Worm (Caenorhabditis elegans) whole organism, dauer: ENCODE data around the gene osm-7.

Source experiments
- unc-62 ChIP-seq: sonication (generic microtip); optimal IDR thresholded peaks from 2 replicates; lab custom pipeline; 2017; ENCODE audit warnings: missing biosample characterization, missing genetic modification reagents, missing genetic modification characterization

Gene osm-7

DNA sequence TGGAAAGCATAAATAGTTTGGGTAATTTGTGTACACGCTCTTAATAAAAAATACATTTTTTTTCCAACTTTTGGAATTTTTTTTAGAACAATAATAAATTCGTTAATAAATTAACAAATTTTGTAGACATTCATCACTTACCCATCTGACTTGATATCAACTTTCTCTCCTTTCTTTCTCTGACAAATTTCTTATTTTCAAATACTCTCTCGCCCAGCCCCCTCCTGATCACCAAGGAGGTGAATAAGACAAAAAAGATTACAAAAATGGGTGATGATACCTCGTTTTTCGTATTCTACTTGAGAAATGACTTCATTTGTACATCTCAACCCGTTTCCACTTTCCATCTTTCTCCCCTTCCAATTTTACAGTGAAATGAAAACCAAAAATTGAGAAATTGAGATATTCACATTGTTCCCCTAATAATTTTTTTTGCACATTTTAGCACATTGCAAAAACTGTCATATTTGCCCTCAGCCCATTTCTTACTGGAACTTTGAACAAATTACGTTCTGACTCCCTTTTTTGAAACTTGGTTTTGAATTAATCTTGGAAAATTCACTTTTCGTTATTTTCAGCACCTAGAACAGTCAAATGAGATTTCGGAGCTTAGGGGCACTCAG, at the start of gene osm-7:
osm-7 (plus strand) TSS at position 573 of the 623 bp plus-strand sequence.
- no peak for TF ChIP-seq unc-62 (GFP tag; lab: Kevin White, UChicago)

DNA sequence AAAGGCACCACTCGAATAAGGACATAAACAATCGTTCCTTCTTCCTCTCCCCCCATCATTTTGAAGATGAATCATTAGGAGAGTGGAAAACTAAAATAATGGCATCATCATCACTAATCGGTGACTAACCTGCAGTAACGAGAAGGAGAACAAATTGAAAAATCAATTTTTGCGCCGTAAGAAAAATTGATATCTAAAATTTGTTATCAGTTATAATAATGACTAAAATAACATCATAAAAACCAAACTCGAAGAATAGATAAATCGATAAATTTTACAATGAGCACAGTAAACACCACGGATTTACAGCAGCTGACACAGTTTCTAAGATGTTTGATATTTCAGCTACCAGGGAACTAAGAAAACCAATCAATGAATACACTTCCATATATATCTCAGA, 49.8 kb upstream of the osm-7 start:
- no peak for TF ChIP-seq unc-62 (GFP tag; lab: Kevin White, UChicago)

DNA sequence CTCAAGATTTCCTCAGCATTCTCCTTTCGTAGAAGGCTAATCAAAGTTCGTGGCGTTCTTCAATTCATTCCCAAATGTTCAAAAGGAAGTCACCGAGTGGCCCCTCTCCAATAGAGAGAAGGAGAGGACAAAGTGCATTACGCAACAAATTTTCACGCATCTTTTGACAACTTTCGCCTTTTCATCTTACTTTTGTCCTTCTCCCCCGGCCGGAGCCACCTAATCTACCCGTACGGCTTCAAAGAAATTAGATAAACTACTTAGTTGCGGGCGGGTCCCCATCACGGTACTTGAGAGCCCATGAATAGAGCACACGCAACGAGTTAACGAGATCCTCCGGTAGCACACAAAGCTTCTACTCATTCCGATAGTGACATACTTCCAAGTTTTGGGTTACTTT, 49.3 kb upstream of the osm-7 start:
- no peak for TF ChIP-seq unc-62 (GFP tag; lab: Kevin White, UChicago)

DNA sequence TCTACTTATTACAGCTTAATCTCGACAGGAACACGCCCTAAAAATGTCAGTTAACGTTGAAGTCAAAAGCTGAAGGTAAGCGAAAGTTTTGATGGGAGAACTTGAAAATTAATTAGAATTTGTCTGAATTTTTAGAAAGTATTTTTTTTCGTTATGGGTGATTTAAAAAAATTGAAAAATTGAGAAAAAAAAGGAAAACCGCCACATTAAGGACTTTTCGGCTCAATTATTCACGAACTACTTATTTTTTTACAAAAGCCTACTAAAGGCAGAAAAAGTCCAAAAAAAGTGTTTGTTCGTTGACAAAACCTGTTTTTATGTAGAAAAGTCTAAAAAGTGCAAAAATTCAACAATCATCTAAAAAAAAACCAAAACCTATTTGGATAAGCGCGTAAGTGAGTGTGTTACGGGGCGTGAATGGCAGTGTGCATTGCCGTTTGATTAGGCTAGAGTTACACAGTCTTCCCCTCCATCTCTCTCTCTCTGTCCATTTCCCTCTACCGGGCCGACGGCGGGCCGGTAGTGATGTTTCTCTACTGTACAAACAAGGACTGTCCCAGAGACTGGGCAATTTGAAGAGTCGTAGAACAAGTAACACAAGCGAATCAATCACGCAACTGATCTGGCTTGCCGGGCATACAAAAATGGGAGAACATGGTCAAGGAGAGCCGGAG, 48.4 kb upstream of the osm-7 start, which contains the start of gene lron-13:
lron-13 (plus strand) TSS at position 15 of the 674 bp plus-strand sequence.
- no peak for TF ChIP-seq unc-62 (GFP tag; lab: Kevin White, UChicago)

DNA sequence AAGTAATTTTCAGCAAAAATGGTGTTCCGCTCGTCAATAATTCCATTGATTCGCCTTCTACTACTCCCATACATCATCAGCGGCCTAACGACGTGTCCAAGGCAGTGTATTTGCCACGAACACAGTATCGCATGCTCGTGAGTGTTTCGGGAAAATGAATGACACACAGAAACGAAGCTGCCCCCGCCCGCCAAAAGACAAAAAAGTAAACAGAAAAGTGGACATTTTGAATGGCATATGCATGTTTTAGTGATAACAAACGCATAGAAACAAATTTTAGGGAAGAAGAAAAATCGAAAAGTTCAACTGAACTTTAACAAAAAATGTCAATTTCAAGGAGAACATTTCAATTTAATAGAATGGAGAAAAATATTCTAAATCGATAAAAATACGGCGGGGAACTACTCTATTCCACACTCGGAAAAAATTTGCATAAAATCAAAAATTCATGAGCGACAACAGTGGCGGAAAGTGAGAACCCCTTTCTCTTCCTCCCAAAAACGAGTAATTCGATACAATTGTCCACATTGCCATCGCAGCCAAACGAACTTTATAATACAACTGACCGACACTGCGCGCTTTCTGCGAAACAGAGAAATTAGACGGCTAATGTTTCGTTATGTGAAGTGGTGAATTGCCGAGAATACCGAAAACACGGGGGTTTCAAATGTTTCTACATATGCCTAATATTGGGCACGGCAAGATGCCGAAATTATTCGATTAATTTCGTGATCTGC, 47.3 kb upstream of the osm-7 start:
- TF ChIP-seq unc-62 (GFP tag; lab: Kevin White, UChicago) = no peak

DNA sequence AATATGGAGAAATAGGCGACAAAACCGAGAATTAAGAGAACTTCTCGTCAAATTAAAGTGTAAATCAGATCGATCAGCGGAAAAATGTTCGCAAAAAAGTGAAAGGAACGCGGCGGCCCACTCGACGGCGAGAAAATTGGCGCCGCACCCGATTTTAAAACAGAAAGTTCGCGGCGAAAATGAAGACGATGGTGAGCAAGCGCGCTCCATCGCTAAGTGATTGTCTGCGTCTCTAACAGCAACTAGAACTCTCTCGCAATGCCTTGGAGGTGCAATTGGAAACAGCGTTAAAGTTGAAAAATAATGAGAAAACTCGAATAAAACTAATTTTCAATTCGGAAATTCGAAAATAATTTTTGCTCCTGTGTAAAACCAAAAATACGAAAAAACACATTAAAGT, 46.0 kb upstream of the osm-7 start:
- no peak for TF ChIP-seq unc-62 (GFP tag; lab: Kevin White, UChicago)

DNA sequence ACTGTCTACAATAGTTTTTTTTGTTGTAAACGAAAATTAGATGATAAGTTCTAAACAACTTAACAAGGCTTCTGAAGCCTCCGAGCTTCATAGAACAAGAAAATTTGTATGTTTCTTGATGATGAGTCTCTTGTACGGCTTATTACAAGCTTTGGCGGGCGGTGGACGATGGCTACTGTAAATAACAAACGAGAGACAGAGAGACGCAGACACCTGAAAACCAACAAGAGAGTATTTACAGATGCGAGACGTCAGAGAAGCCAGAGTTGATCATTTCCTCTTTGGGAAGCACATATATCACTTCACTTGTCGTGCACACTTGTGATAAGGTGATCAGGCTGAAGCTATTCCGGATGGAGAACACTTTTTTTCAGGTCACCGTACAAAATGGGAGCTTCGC, 45.1 kb upstream of the osm-7 start:
- no peak for TF ChIP-seq unc-62 (GFP tag; lab: Kevin White, UChicago)

DNA sequence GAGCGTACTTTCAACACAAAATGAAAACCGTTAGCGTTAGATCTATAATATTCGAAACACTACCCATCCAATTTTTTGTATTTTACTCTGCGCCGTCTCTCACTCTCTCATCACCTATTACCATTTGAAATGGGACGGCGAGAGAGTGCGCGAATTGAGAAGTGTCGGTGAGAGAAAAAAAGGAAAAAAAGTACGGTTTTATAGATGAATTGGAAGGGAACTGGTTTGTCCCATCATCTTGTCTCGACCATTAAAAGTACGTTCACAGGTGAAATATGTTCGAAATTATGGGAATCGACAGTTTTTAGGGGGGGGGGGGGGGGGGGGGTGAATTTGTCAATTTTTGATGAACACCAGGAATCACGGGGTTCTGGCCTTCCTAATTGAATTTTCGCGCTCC, 41.3 kb upstream of the osm-7 start:
- no peak for TF ChIP-seq unc-62 (GFP tag; lab: Kevin White, UChicago)

DNA sequence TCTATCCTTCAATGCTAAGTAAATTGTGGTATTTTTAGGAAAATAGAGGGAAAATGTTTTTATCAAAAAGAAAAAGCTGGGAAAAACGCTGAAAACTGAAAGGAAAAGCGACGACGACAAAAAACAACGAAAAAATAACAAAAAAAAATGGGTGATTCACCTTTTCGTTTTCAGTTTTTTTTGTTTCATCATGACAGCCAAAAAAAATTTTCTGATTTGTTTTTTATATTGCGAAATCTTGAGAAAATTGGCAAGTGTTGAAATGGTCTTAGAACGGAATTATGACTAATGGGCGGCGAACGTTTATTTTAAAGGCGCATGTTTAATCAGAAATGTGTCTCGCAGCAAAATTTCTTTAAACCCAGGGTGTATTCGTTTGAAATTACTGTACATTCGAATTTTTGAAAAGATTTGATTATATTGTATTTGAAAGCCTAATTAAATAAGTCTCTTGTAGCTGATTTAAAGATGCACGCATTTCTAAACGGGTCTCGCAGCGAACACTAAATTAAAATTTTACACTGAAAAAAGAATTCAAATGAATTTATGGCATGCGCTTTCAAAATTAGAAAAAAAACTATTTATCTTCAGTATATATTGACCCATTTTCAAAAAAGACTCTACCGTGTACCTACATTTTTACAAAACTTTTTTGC, 40.1 kb upstream of the osm-7 start:
- TF ChIP-seq unc-62 (GFP tag; lab: Kevin White, UChicago) = no peak

DNA sequence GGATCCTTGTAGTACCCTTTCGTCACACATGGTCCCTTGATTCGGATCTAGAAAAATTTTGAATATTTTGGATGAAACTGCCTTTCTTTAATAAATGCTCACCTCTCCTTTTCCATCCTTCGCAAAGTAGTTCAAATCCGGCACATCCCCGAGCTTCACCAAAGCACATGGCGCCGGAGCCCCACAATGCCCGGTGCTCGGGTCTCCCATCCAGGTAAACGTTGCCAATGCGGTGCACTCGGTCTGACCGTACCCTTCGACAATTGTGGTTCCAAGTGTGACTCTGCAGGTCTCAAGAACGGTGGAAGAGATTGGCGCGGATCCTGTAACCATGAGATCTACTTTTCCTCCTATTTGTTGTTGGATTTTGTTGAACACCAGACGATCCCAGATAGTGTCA, 35.2 kb upstream of the osm-7 start:
- TF ChIP-seq unc-62 (GFP tag; lab: Kevin White, UChicago) = no peak

DNA sequence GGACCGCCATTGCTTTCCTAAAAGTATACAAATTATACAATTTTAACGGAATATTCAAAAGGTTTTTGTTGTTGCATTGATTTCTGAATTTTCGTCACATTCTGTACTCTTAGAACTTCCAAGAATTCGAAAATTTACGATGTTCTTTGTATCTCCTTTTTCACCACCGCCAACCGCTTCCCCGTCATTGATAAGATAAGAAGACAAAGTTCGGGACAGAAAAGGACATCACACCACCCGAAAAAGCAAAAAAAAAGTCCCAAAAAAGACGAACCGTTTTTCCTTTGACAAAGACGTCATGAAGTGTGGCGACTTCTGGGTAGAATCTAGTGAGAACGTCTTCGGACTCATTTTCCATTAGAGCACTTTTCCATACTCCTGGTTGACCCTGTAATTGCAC, 33.5 kb upstream of the osm-7 start:
- no peak for TF ChIP-seq unc-62 (GFP tag; lab: Kevin White, UChicago)

DNA sequence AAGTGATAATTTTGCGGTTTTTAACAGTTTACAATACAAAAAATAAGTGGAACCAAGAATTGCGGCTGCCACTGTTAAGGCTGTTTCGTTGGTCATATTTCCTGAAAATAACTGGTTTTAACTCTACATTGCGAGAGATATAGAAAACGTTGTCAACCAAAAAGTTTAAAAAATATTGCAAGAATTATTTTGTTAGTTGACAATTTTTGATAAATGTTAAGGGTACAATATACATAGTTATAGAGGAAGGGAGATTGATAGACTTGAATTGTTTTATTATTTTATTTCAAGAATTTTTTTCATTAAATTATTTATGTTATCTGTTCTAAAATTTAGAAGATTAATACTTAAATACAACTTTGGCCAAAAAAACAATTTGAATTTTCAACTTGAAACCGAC, 32.5 kb upstream of the osm-7 start, which contains the start of gene acs-5:
acs-5 (minus strand) TSS at position 101 of the 400 bp plus-strand sequence.
- no peak for TF ChIP-seq unc-62 (GFP tag; lab: Kevin White, UChicago)

DNA sequence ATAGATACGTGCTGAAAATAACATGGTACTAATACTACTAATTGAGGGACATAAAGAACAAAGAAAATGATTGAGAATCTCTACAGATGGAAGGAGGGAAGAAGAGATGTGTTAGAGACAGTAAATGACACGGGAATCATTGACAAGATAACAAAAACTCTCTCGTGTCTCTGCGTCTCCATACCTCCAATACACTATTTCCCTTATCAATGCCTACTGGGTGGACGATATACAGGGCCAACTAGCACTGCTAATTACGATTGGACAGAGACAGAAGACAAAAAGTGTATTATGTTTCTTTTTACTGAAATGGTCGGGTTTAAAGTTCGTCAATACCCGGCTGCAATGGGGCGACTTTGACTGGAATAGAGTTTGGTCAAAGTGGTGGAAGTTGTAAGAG, 31.4 kb upstream of the osm-7 start:
- no peak for TF ChIP-seq unc-62 (GFP tag; lab: Kevin White, UChicago)

DNA sequence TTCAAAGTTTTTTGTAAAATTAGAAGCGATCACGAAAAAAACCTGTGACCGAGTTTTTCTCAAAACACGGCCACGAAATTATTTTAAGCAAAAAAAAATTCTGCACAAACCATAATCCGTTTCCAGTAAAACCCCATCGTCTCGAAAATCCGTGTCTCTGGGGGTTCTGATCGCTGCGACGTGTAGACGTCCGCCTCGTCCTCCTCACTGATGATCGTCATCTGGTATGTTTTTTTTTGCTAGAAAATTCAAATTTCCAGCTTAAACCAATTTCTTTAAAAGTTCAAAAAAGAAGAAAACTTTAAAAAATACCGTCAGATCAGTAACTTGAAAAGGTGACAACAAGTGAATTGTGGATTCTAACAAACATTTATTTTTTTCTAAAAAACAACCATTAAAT, 29.4 kb upstream of the osm-7 start, which contains the start of gene Y76A2B.4:
Y76A2B.4 (minus strand) TSS at position 241 of the 400 bp plus-strand sequence.
- no peak for TF ChIP-seq unc-62 (GFP tag; lab: Kevin White, UChicago)

DNA sequence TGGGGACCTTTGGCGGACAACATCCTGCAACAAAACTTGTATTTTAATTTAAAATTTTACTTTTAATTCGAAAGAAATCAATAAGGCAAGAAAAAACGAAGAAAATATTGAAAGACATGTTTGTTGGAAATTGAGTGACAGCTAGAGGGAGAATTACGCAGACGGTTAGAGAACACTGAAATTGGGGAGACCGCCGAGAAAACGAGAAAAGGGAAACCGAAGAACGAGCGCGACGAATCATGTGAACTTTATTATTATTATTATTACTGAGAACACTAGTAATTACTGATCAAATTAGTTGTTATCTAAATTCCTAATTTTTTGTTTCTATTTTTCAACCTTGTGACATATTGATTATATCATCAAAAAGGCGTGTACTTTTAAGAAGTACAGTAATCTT, 27.0 kb upstream of the osm-7 start, which contains the start of gene mmad-1:
mmad-1 (minus strand) TSS at position 24 of the 400 bp plus-strand sequence.
- no peak for TF ChIP-seq unc-62 (GFP tag; lab: Kevin White, UChicago)

DNA sequence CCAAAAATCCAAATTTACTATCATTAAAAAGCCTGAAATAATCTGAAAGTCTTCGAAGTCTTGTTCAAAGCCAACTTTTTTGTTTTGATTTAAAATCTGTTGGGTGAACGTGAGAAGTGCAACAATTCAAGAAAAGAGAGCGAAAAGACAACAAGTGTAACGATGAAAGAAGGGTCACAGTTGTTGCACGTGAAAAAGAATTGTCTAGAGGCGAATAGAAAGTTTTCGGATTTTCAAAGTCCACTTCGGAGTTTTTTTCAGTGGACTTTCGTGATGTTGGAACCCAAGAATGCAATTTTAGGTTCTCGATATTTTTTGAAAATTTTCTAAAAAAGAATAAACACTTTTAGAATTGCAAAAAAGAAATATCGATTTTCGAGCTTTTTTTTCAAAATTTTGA, 26.0 kb upstream of the osm-7 start:
- no peak for TF ChIP-seq unc-62 (GFP tag; lab: Kevin White, UChicago)
